Fruit fly (Drosophila melanogaster): ENCODE results near the gene FucTB.

FucTB gene

DNA sequence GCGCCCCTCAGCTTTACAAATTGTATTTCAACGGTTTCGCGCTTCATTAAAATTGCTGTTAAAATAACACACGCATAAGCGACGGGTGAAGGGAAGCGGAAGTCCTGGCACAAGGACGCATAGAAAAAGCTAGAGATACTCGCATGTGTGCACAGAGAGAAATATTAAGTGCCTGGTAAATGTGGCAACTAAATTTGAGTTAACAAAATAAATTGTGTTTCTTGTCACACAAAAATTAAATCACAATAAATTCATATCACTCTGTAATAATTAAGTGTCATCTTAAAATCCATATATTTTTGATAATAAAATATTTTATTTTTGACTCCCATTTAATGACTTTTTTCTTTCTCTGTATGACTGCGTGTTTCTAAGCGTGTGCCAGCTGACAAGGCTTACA lies 30.7 kb downstream of the FucTB start (continued):
- no peak for TF ChIP-seq br (optimal IDR thresholded peaks at IDR 0.05)
- no peak for TF ChIP-seq CG7839 (tag; optimal IDR thresholded peaks at IDR 0.05)
- peak; percentile 57 for TF ChIP-seq Fer1 (GFP tag; optimal IDR thresholded peaks at IDR 0.05)
- TF ChIP-seq CG2202 (tag; optimal IDR thresholded peaks at IDR 0.05): no peak
- TF ChIP-seq peb (GFP tag; IDR thresholded peaks at IDR 0.05): no peak
- TF ChIP-seq fd96Cb (tag; optimal IDR thresholded peaks at IDR 0.05): no peak
- no peak for TF ChIP-seq sd (tag; optimal IDR thresholded peaks at IDR 0.05)
- no peak for TF ChIP-seq zfh2 (GFP tag; optimal IDR thresholded peaks at IDR 0.05)
- TF ChIP-seq CG9932 (GFP tag; IDR thresholded peaks at IDR 0.05): no peak
- TF ChIP-seq Dp (GFP tag; optimal IDR thresholded peaks at IDR 0.05): no peak
- TF ChIP-seq CG2678 (tag; optimal IDR thresholded peaks at IDR 0.05): no peak
- no peak for TF ChIP-seq Opbp (GFP tag; IDR thresholded peaks at IDR 0.05; ENCODE audit: partially characterized antibody)
- TF ChIP-seq Fer2 (tag; optimal IDR thresholded peaks at IDR 0.05): no peak

DNA sequence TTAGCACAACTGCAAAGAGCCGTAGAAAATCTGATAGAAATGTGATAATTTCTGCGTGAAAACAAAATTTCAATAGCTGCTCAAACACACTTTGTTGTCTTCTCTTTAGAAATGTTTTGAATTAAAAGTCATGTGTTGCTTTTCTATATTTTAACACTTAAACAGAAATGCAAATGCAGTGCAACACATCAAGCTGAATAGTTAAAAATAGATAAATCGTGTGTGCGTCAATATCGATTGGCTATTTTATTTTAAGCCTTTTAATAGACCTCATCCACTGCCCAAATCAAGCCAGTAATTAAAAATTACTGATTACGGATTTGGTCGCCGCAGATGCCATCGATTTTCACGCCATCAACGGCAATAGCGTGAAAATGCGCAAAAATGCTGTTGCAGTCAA lies 33.0 kb downstream of the FucTB start, which contains the start of gene CG4438:
CG4438 (minus strand) TSS at position 101 of the 400 bp plus-strand sequence.
- TF ChIP-seq CG12391 (tag; optimal IDR thresholded peaks at IDR 0.05): no peak
- no peak for TF ChIP-seq CG1647 (GFP tag; optimal IDR thresholded peaks at IDR 0.05)
- TF ChIP-seq usp (GFP tag; optimal IDR thresholded peaks at IDR 0.05): no peak
- no peak for TF ChIP-seq kay (GFP tag; optimal IDR thresholded peaks at IDR 0.05)
- no peak for TF ChIP-seq shn (GFP tag; optimal IDR thresholded peaks at IDR 0.05)
- TF ChIP-seq Blimp-1 (GFP tag; optimal IDR thresholded peaks at IDR 0.05): no peak
- no peak for TF ChIP-seq mirr (GFP tag; optimal IDR thresholded peaks at IDR 0.05)
- no peak for TF ChIP-seq D (optimal IDR thresholded peaks at IDR 0.05)
- no peak for TF ChIP-seq D (GFP tag; optimal IDR thresholded peaks at IDR 0.05)
- TF ChIP-seq CG15696 (tag; optimal IDR thresholded peaks at IDR 0.05): no peak

DNA sequence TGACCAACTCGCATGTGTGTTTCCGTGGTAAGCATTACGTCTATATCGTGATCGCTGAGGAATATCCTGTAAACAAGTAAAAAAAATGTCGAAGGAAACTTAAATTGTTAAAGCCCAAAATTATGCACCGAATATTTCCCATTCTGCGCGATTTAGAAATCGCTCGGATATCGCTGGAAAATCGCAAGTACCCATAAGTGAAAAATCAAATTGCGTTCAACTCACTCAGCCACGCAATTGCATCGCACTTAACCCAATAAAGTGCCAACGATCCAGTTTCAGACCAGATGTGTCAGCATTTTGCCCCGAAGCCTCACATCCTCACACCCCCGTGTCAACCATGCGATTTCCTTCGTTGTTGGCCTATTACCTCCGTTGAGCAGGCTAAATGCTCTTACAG lies 34.5 kb downstream of the FucTB start:
- TF ChIP-seq CG8359 (GFP tag; optimal IDR thresholded peaks at IDR 0.05; ENCODE audit: borderline replicate concordance): peak; percentile 99
- no peak for TF ChIP-seq CG9797 (GFP tag; optimal IDR thresholded peaks at IDR 0.05)
- TF ChIP-seq Hmr (GFP tag; optimal IDR thresholded peaks at IDR 0.05): no peak
- no peak for TF ChIP-seq CG12236 (GFP tag; optimal IDR thresholded peaks at IDR 0.05)

DNA sequence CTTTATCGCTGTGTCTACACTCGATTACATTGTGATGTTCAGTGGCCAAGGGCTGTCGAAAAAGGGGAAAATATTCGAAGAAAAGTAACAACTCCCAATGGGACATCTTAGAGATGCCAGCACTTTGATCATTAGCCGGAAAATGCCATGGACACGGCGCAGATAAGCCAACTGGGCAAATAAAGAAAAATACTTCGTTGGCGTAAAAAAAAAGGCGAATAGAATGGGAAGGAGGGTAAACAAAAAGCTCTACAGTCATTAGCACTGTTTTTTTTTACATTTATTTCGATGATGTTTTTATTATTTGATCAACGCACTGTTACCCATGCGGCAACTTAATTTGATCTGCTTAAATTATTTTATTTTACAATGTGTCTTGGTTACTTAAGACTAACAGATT lies 37.6 kb downstream of the FucTB start:
- TF ChIP-seq CG8359 (GFP tag; optimal IDR thresholded peaks at IDR 0.05; ENCODE audit: borderline replicate concordance): peak; percentile 94

DNA sequence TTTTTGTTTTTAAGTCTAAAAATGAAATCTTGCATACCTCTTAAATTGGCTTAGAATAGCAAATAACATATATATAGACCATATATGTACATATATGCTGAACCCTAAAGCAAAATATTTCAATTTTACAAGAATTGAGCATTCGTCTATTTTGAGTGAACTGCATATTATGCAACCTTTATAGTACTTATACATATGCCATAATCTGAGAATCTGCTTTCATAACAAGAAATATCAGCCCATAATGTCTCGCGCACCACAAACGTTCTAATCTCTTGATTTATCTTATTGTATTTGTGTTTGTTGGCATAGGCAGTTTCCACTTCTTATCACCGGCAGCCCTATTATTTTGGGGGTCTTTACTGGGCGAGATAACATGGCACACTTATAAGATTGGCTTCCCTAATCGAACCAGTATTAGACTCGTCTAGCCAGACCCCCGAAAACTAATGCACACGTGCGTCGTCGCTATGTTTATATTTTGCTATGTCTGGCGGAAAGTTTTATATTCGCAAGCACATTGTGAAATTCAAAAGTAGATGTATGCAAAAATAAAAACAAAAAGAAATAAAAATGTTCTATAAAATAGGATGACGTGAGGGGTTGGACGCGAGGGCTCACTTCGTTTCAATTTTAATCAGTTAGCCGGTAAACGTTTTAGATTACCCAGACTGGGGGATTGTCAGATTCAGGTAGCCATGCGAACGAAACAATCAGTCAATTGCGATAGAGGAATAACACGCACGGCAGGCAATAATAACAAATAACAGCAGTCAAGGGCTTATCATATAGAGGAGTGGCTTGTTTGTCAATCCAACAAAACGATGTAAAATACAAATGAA lies 41.7 kb downstream of the FucTB start:
- TF ChIP-seq slou (GFP tag; optimal IDR thresholded peaks at IDR 0.05): no peak
- no peak for TF ChIP-seq CG9215 (GFP tag; IDR thresholded peaks at IDR 0.05)
- no peak for TF ChIP-seq CG1024 (GFP tag; IDR thresholded peaks at IDR 0.05)
- TF ChIP-seq Oli (tag; optimal IDR thresholded peaks at IDR 0.05): no peak
- TF ChIP-seq salm (tag; optimal IDR thresholded peaks at IDR 0.05): peak; percentile 21
- no peak for TF ChIP-seq ash1 (GFP tag; optimal IDR thresholded peaks at IDR 0.05)
- TF ChIP-seq CG8290 (GFP tag; optimal IDR thresholded peaks at IDR 0.05): no peak
- peak in 1 of 2 experiments; percentile 15 for TF ChIP-seq CG8290 (tag; optimal IDR thresholded peaks at IDR 0.05)
- no peak for TF ChIP-seq Myb (GFP tag; optimal IDR thresholded peaks at IDR 0.05)
- peak; percentile 63 for TF ChIP-seq grn (GFP tag; optimal IDR thresholded peaks at IDR 0.05)
- TF ChIP-seq schlank (tag; optimal IDR thresholded peaks at IDR 0.05): peak; percentile 19
- no peak for TF ChIP-seq CG1832 (GFP tag; optimal IDR thresholded peaks at IDR 0.05)
- no peak for TF ChIP-seq CG3065 (GFP tag; optimal IDR thresholded peaks at IDR 0.05)
- TF ChIP-seq CG17612 (GFP tag; IDR thresholded peaks at IDR 0.05): no peak
- TF ChIP-seq CG11247 (GFP tag; IDR thresholded peaks at IDR 0.05): no peak
- TF ChIP-seq Doc2 (GFP tag; IDR thresholded peaks at IDR 0.05): no peak
- TF ChIP-seq Med (GFP tag): peak; percentile 81
- no peak for TF ChIP-seq CG34422 (GFP tag; IDR thresholded peaks at IDR 0.05)
